Worm (Caenorhabditis elegans): ENCODE results near the gene C05D9.9.

DNA sequence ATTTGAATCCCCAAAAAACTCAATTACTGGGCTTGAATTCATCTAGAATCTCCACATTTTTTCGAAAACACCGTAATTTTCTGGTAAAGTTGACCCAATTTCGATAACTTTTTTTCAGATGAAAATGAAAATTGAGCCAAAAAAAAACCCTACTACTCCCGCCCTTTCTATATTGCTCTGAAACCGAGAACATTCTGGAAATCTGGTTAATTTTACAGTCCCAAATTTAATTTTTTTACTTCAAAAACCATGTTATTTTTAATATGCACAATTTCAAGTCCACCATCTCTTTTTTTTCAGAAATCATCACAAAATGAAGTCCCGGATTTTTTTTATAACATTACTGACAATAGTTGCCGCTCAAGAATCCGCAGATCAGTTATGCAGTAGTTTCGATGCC lies 12.4 kb downstream of the C05D9.9 start, which contains the start of gene C05D9.3:
- TF ChIP-seq sptf-1 (tag; optimal IDR thresholded peaks at IDR 0.05) = no peak
- no peak for TF ChIP-seq jun-1 (tag; optimal IDR thresholded peaks at IDR 0.05)
- TF ChIP-seq nhr-71 (tag; optimal IDR thresholded peaks at IDR 0.05) = no peak
- no peak for TF ChIP-seq unc-62 (GFP tag; optimal IDR thresholded peaks at IDR 0.05)
- TF ChIP-seq nhr-85 (tag) = no peak
- no peak for TF ChIP-seq elt-3 (tag; optimal IDR thresholded peaks at IDR 0.05)
- no peak for TF ChIP-seq fkh-8 (tag; optimal IDR thresholded peaks at IDR 0.05)
- no peak for TF ChIP-seq tbx-2 (tag; optimal IDR thresholded peaks at IDR 0.05)
- TF ChIP-seq ces-1 (GFP tag; optimal IDR thresholded peaks at IDR 0.05) = no peak
- no peak for TF ChIP-seq lin-13 (GFP tag; optimal IDR thresholded peaks at IDR 0.05)
- TF ChIP-seq blmp-1 (tag; optimal IDR thresholded peaks at IDR 0.05) = no peak
- TF ChIP-seq lin-35 (GFP tag; optimal IDR thresholded peaks at IDR 0.05) = no peak
- no peak for TF ChIP-seq ama-1 (optimal IDR thresholded peaks at IDR 0.05)
- TF ChIP-seq lin-39 (tag; optimal IDR thresholded peaks at IDR 0.05) = no peak
